Worm (Caenorhabditis elegans) whole organism, L4/young adult: ENCODE measurements around the gene glb-33.

Source experiments
- W03F9.2 ChIP-seq: fragments of 150-350 bp; optimal IDR thresholded peaks from 2 replicates; lab custom pipeline; 2014; ENCODE audit warnings: missing biosample characterization, missing genetic modification characterization
- dao-5 ChIP-seq: sonication (generic microtip); optimal IDR thresholded peaks from 2 replicates; lab custom pipeline; 2016; ENCODE audit warnings: missing genotype, missing genetic modification characterization, moderate library complexity, missing compliant biosample characterization
- him-1 ChIP-seq: sonication (generic microtip); optimal IDR thresholded peaks from 2 replicates; lab custom pipeline; 2016; ENCODE audit warnings: missing genotype, missing genetic modification reagents, missing genetic modification characterization, missing compliant biosample characterization

DNA sequence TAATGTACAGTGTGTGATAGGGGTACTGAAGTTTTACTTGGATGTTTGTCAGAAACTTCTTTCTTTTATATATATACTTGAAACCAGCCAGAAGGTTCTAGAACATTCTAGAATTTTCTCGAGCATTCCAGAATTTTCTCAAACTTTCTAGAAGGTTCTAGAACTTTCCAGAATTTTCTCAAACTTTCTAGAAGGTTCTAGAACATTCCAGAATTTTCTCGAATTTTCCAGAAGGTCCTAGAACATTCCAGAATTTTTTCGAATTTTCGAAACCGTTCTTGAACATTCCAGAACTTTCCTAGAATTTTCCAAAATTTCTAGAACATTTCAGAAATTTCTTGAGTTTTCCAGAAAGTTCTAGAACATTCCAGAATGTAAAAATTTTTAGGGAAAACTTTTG lies 3.4 kb downstream of the glb-33 start:
- no peak for TF ChIP-seq dao-5 (tag; lab: Kevin White, UChicago)
- TF ChIP-seq W03F9.2 (tag; lab: Kevin White, UChicago) = no peak
- no peak for TF ChIP-seq him-1 (tag; lab: Kevin White, UChicago)
